Worm (Caenorhabditis elegans): ENCODE data around the gene fbxc-24.

- TF ChIP-seq xnd-1 (tag; optimal IDR thresholded peaks at IDR 0.05) (no peak), Y53G8AR.9 (GFP tag; conservative IDR thresholded peaks at IDR 0.05) (no peak), Y79H2A.3 (GFP tag; conservative IDR thresholded peaks at IDR 0.05) (no peak), gei-17 (GFP tag; optimal IDR thresholded peaks at IDR 0.05) (no peak)
Observed at ce11 chrII:888024-888423, 21.4 kb downstream of the fbxc-24 start, which contains the start of gene T07D3.4.
